Worm (Caenorhabditis elegans): ENCODE measurements around the gene C55C3.6.
A peak's percentile ranks its signal among the peaks of the same experiment; 100 is the strongest.

DNA sequence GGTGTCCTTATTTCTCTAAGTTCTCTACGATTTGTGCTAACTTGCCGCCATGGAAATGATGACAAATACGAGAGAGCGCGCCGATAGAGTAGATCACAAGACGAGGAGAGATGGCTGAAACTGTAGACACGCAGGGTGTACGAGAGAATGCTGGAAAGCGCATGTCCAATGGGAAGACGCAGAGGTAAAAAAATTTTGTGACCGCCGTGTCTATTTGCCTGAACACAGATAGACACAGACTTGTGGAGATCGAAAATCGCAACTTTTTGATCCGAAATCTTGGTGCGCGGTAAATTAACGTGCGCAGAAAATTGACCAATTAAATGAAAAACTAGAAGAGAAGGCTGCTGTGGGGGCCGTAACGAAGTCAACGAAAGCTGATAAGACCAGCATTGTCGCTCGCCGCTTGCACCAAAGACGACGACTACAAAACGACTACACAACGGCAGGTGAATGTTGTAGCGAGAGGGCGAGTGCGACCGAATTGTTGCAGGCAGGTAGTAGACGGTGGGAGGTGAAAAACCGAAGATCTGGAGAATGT, 25.8 kb upstream of the C55C3.6 start:
- TF ChIP-seq lim-6 (tag; optimal IDR thresholded peaks at IDR 0.05): no peak
- TF ChIP-seq syd-9 (tag; optimal IDR thresholded peaks at IDR 0.05): no peak
- TF ChIP-seq K02D7.2 (tag; optimal IDR thresholded peaks at IDR 0.05): no peak
- no peak for TF ChIP-seq ceh-9 (tag; optimal IDR thresholded peaks at IDR 0.05)
- no peak for TF ChIP-seq pha-2 (tag; optimal IDR thresholded peaks at IDR 0.05)
- TF ChIP-seq ama-1 (optimal IDR thresholded peaks at IDR 0.05): no peak
- TF ChIP-seq C08G9.2 (tag; optimal IDR thresholded peaks at IDR 0.05): no peak
- TF ChIP-seq eyg-1 (tag; optimal IDR thresholded peaks at IDR 0.05): no peak
- peak; percentile 50 for TF ChIP-seq tbx-2 (tag; optimal IDR thresholded peaks at IDR 0.05)
- peak; percentile 79 for TF ChIP-seq nfya-1 (tag; optimal IDR thresholded peaks at IDR 0.05)
- no peak for TF ChIP-seq lin-11 (tag; optimal IDR thresholded peaks at IDR 0.05)

Measured in whole organism, late embryonic.